Fruit fly (Drosophila melanogaster): ENCODE data around the gene CG45095.

CG45095 gene

DNA sequence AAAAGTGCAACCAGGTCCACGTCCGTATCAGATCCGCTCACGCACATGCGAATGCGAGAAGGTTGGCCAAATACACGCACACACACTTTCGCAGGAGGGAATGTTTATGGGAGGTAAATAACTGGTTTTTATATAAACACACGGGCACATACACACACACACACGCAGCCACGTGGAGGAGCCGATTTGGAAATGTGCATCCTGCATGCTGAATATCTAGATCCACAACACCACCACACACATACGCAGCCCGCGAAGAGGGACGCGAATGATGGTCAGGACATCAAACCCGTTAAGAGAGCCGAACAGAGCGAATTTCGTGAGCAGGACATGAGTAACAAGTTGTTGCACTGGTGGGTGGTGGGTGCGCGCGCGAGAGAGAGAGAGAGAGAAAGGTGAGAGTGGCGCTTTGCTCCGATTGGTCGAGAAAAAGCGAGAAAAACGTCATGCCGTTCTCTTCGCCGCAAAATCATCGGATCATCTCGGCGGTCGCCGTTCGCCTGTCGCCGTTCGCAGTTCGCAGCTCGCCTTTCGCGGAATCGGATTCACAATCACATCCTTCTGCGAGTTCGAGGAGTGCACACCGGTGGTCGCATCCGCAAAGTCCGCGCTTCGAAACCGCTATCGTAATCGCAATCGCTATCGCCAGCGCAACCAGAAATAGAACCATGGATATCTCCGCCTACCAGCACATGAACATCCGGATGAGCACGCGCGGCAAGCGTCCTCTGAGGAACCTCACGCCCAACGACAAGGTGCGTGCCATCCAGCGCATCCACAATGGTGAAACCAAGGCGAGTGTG lies 35.4 kb downstream of the CG45095 start, which contains the start of gene danr:
Gene danr, plus strand, starts transcription at position 508 of the 803 bp plus-strand sequence.
- TF ChIP-seq Sin3A (optimal IDR thresholded peaks at IDR 0.05) (no peak), ttk (optimal IDR thresholded peaks at IDR 0.05) (no peak), h (optimal IDR thresholded peaks at IDR 0.05) (no peak), Myc (optimal IDR thresholded peaks at IDR 0.05) (no peak), psq (optimal IDR thresholded peaks at IDR 0.05) (no peak), insv (optimal IDR thresholded peaks at IDR 0.05) (no peak)

DNA sequence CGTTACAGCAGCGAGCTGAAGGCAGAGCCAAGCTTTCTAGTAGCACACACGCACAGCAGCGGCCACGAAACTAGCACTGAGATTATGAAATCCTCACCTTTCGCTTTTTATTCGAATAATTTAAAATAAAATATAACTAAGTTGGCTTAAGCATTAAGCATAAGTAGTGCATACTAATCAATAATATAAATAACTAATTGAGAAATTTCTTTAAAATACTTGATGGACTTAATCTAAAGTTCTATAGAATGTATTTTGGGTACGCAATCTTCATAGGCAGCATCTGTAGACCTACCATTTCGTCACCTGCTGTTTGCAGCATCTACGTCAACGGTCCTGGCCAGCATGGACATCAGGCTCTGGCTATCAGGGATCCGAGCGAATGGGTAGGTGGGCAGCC lies 50.0 kb downstream of the CG45095 start:
- TF ChIP-seq Sin3A (optimal IDR thresholded peaks at IDR 0.05), result no peak
- no peak for TF ChIP-seq ttk (optimal IDR thresholded peaks at IDR 0.05)
- no peak for TF ChIP-seq insv (optimal IDR thresholded peaks at IDR 0.05)
- no peak for TF ChIP-seq h (optimal IDR thresholded peaks at IDR 0.05)
- no peak for TF ChIP-seq Myc (optimal IDR thresholded peaks at IDR 0.05)
- no peak for TF ChIP-seq psq (optimal IDR thresholded peaks at IDR 0.05)

Measured in Kc167 (cell line).